Fruit fly (Drosophila melanogaster) whole organism, embryonic: Measurements from ENCODE around the gene CG31157.

Experiments used
- Ada2b ChIP-seq: fragments of 200-800 bp; sonication (Bioruptor generic); IDR thresholded peaks from 2 replicates; pipeline ENCODE4 v1.3.6; 2022; ENCODE audit warnings: missing biosample characterization, missing genetic modification characterization
- CG11504 ChIP-seq: fragments of 200-800 bp; sonication (Bioruptor generic); optimal IDR thresholded peaks from 3 replicates; lab custom pipeline; 2019; ENCODE audit warnings: missing biosample characterization, mild to moderate bottlenecking, missing genetic modification characterization, moderate library complexity
- CG12744 ChIP-seq: fragments of 200-800 bp; sonication (Bioruptor generic); optimal IDR thresholded peaks from 2 replicates; lab custom pipeline; 2016; ENCODE audit warnings: missing biosample characterization, missing genetic modification characterization
- CG13123 ChIP-seq: fragments of 200-800 bp; sonication (Bioruptor generic); optimal IDR thresholded peaks from 2 replicates; lab custom pipeline; 2016; ENCODE audit warnings: missing biosample characterization, missing genetic modification characterization
- CG15011 ChIP-seq: fragments of 200-800 bp; sonication (Bioruptor generic); optimal IDR thresholded peaks from 3 replicates; lab custom pipeline; 2018; ENCODE audit warnings: missing biosample characterization, mild to moderate bottlenecking, missing genetic modification characterization
- CG18011 ChIP-seq: fragments of 200-800 bp; sonication (Bioruptor generic); optimal IDR thresholded peaks from 2 replicates; lab custom pipeline; 2017; ENCODE audit warnings: missing biosample characterization, missing genetic modification characterization, mild to moderate bottlenecking, moderate library complexity, missing genotype
- CG5245 ChIP-seq: fragments of 200-800 bp; sonication (Bioruptor generic); optimal IDR thresholded peaks from 3 replicates; lab custom pipeline; 2016; ENCODE audit warnings: missing biosample characterization, missing genetic modification characterization
- CTCF ChIP-seq: fragments of 200-800 bp; sonication (Bioruptor generic); optimal IDR thresholded peaks from 2 replicates; lab custom pipeline; 2017; ENCODE audit warnings: missing biosample characterization, mild to moderate bottlenecking, missing genetic modification characterization, moderate library complexity
- Dref ChIP-seq: fragments of 200-800 bp; sonication (Bioruptor generic); IDR thresholded peaks from 2 replicates; pipeline ENCODE4 v1.3.6; 2022; ENCODE audit warnings: missing biosample characterization, missing genetic modification characterization
- E2f1 ChIP-seq: fragments of 200-800 bp; sonication (Bioruptor generic); IDR thresholded peaks from 2 replicates; pipeline ENCODE4 v1.3.6; 2022; ENCODE audit warnings: missing biosample characterization, missing genetic modification characterization
- Scr ChIP-seq: fragments of 200-800 bp; sonication (Bioruptor generic); IDR thresholded peaks from 2 replicates; pipeline ENCODE4 v1.3.6; 2022; ENCODE audit warnings: missing biosample characterization, missing genetic modification characterization; ENCODE audit not compliant: partially characterized antibody
- az2 ChIP-seq: fragments of 200-800 bp; sonication (Bioruptor generic); optimal IDR thresholded peaks from 3 replicates; lab custom pipeline; 2016; ENCODE audit warnings: missing biosample characterization, missing genetic modification characterization
- dpn ChIP-seq, 2 experiments: fragments of 200-800 bp; sonication (Bioruptor generic); optimal IDR thresholded peaks; 3 replicates each; lab custom pipeline; 2016; ENCODE audit warnings: missing biosample characterization in 2 of 2, missing genetic modification characterization in 2 of 2
- zfh1 ChIP-seq: fragments of 200-800 bp; sonication (Bioruptor generic); IDR thresholded peaks from 3 replicates; pipeline ENCODE4 v1.3.6; 2022; ENCODE audit warnings: missing biosample characterization, missing genetic modification characterization

- TF ChIP-seq CG5245 (GFP tag; lab: Kevin White, UChicago) (no peak), Ada2b (GFP tag; lab: Robert Waterston, UW) (no peak), zfh1 (GFP tag; lab: Robert Waterston, UW) (no peak), az2 (GFP tag; lab: Kevin White, UChicago) (no peak), CTCF (no peak), CG18011 (GFP tag; lab: Kevin White, UChicago) (no peak), Dref (GFP tag; lab: Robert Waterston, UW) (no peak), CG11504 (tag; lab: Kevin White, UChicago) (no peak), CG15011 (GFP tag; lab: Kevin White, UChicago) (no peak), CG12744 (GFP tag; lab: Kevin White, UChicago) (no peak), E2f1 (GFP tag; lab: Robert Waterston, UW) (no peak), dpn (GFP tag; optimal IDR thresholded peaks at IDR 0.05; lab: Kevin White, UChicago) (no peak), Scr (GFP tag; lab: Robert Waterston, UW) (no peak), CG13123 (no peak)
Observed at dm6 chr3R:13082382-13082781, 34.9 kb downstream of the CG31157 start.
